Worm (Caenorhabditis elegans) whole organism, L4/young adult: Measurements from ENCODE around the gene lec-5.

Source experiments
- W03F9.2 ChIP-seq: fragments of 150-350 bp; optimal IDR thresholded peaks from 2 replicates; lab custom pipeline; 2014; ENCODE audit warnings: missing biosample characterization, missing genetic modification characterization
- dao-5 ChIP-seq: sonication (generic microtip); optimal IDR thresholded peaks from 2 replicates; lab custom pipeline; 2016; ENCODE audit warnings: missing genotype, missing genetic modification characterization, moderate library complexity, missing compliant biosample characterization

ce11 chrII:5845441-5845840, 4.5 kb upstream of the lec-5 start, which contains the start of the genes ZK1248.17 and H41C03.3:
- TF ChIP-seq dao-5 (tag; lab: Kevin White, UChicago) (no peak), W03F9.2 (tag; lab: Kevin White, UChicago) (no peak)
